Fruit fly (Drosophila melanogaster) whole organism: Measurements from ENCODE around the gene CG15498.

ENCODE experiments used
- CG8478 ChIP-seq: fragments of >200 bp; optimal IDR thresholded peaks from 2 replicates; lab custom pipeline; 2018; ENCODE audit warnings: inconsistent platforms
- Dll ChIP-seq: fragments of >200 bp; optimal IDR thresholded peaks from 2 replicates; lab custom pipeline; 2017
- EcR ChIP-seq, 2 experiments: fragments of >200 bp; optimal IDR thresholded peaks; 2 replicates each; lab custom pipeline; 2017; ENCODE audit warnings: missing biosample characterization in 2 of 2, missing genetic modification characterization in 2 of 2, missing genetic modification reagents in 2 of 2
- pan ChIP-seq: fragments of >200 bp; optimal IDR thresholded peaks from 2 replicates; lab custom pipeline; 2017
- psq ChIP-seq: fragments of >200 bp; optimal IDR thresholded peaks from 2 replicates; lab custom pipeline; 2017
- usp ChIP-seq: fragments of >200 bp; optimal IDR thresholded peaks from 2 replicates; lab custom pipeline; 2017; ENCODE audit warnings: missing biosample characterization, missing genetic modification characterization, mixed read lengths

CG15498 gene

dm6 chr3R:21590677-21591369 lies 21.9 kb upstream of the CG15498 start:
- no peak for TF ChIP-seq psq (lab: Kevin White, UChicago)
- no peak for TF ChIP-seq EcR (GFP tag; optimal IDR thresholded peaks at IDR 0.05; lab: Kevin White, UChicago)
- TF ChIP-seq CG8478 = no peak
- TF ChIP-seq pan (lab: Kevin White, UChicago) = no peak
- TF ChIP-seq usp (GFP tag; lab: Kevin White, UChicago) = no peak
- TF ChIP-seq Dll (lab: Kevin White, UChicago) = no peak

dm6 chr3R:21590203-21590659 lies 21.3 kb upstream of the CG15498 start:
- TF ChIP-seq Dll (lab: Kevin White, UChicago) (no peak), psq (lab: Kevin White, UChicago) (no peak), CG8478 (no peak), EcR (GFP tag; optimal IDR thresholded peaks at IDR 0.05; lab: Kevin White, UChicago) (no peak), usp (GFP tag; lab: Kevin White, UChicago) (no peak), pan (lab: Kevin White, UChicago) (no peak)

dm6 chr3R:21589500-21590202 lies 20.7 kb upstream of the CG15498 start:
- no peak for TF ChIP-seq psq (lab: Kevin White, UChicago)
- TF ChIP-seq EcR (GFP tag; optimal IDR thresholded peaks at IDR 0.05; lab: Kevin White, UChicago) = no peak
- no peak for TF ChIP-seq usp (GFP tag; lab: Kevin White, UChicago)
- TF ChIP-seq CG8478 = no peak
- no peak for TF ChIP-seq pan (lab: Kevin White, UChicago)
- TF ChIP-seq Dll (lab: Kevin White, UChicago) = no peak

dm6 chr3R:21587480-21588055 lies 18.6 kb upstream of the CG15498 start:
- no peak for TF ChIP-seq psq (lab: Kevin White, UChicago)
- no peak for TF ChIP-seq CG8478
- TF ChIP-seq pan (lab: Kevin White, UChicago) = no peak
- TF ChIP-seq EcR (GFP tag; optimal IDR thresholded peaks at IDR 0.05; lab: Kevin White, UChicago) = no peak
- TF ChIP-seq usp (GFP tag; lab: Kevin White, UChicago) = no peak
- TF ChIP-seq Dll (lab: Kevin White, UChicago) = no peak

- TF ChIP-seq Dll (lab: Kevin White, UChicago) (no peak), usp (GFP tag; lab: Kevin White, UChicago) (no peak), pan (lab: Kevin White, UChicago) (no peak), CG8478 (no peak), psq (lab: Kevin White, UChicago) (no peak), EcR (GFP tag; optimal IDR thresholded peaks at IDR 0.05; lab: Kevin White, UChicago) (no peak)
Observed at dm6 chr3R:21586914-21587459, 18.0 kb upstream of the CG15498 start.

dm6 chr3R:21586351-21586750 lies 17.4 kb upstream of the CG15498 start:
- TF ChIP-seq psq (lab: Kevin White, UChicago) (no peak), usp (GFP tag; lab: Kevin White, UChicago) (no peak), EcR (GFP tag; optimal IDR thresholded peaks at IDR 0.05; lab: Kevin White, UChicago) (no peak), CG8478 (no peak), pan (lab: Kevin White, UChicago) (no peak), Dll (lab: Kevin White, UChicago) (no peak)

dm6 chr3R:21584296-21584936 lies 15.5 kb upstream of the CG15498 start:
- TF ChIP-seq EcR (GFP tag; optimal IDR thresholded peaks at IDR 0.05; lab: Kevin White, UChicago) (no peak), pan (lab: Kevin White, UChicago) (no peak), CG8478 (no peak), psq (lab: Kevin White, UChicago) (no peak), Dll (lab: Kevin White, UChicago) (no peak), usp (GFP tag; lab: Kevin White, UChicago) (no peak)

dm6 chr3R:21583603-21584218 lies 14.8 kb upstream of the CG15498 start:
- TF ChIP-seq psq (lab: Kevin White, UChicago) (no peak), Dll (lab: Kevin White, UChicago) (no peak), usp (GFP tag; lab: Kevin White, UChicago) (no peak), CG8478 (no peak), pan (lab: Kevin White, UChicago) (no peak)

- TF ChIP-seq CG8478 (no peak), psq (lab: Kevin White, UChicago) (no peak), EcR (GFP tag; optimal IDR thresholded peaks at IDR 0.05; lab: Kevin White, UChicago) (no peak), pan (lab: Kevin White, UChicago) (no peak), Dll (lab: Kevin White, UChicago) (no peak)
Observed at dm6 chr3R:21583087-21583486, 14.1 kb upstream of the CG15498 start.

- TF ChIP-seq Dll (lab: Kevin White, UChicago) = no peak
- TF ChIP-seq usp (GFP tag; lab: Kevin White, UChicago) = no peak
- TF ChIP-seq CG8478 = no peak
- TF ChIP-seq psq (lab: Kevin White, UChicago) = no peak
- TF ChIP-seq pan (lab: Kevin White, UChicago) = no peak
- no peak for TF ChIP-seq EcR (GFP tag; optimal IDR thresholded peaks at IDR 0.05; lab: Kevin White, UChicago)
Observed at dm6 chr3R:21582637-21583036, 13.7 kb upstream of the CG15498 start.
